Worm (Caenorhabditis elegans): ENCODE measurements around the gene oac-40.

DNA sequence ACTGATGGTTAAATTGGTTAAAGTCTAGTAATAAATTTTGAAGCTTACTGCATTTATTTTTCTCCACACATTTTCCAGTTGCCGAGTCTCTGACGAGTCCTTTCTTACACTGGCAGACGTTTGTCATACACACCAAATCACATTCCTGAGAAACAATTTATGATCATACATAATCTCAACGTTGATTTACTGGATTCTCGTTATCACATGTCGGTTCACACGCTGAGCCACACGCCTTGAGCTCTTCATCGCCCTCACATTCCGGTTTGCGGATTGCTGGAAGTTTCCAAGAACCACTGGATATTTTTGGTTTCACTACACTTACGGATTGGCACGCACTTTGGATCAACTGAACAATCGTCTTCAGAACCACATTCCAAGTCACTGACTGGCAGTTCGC is 39.1 kb downstream of the oac-40 start:
- TF ChIP-seq nhr-6 (tag; optimal IDR thresholded peaks at IDR 0.05) (no peak), zag-1 (tag; optimal IDR thresholded peaks at IDR 0.05) (no peak), ztf-11 (tag; optimal IDR thresholded peaks at IDR 0.05) (no peak), ztf-4 (tag; optimal IDR thresholded peaks at IDR 0.05) (no peak), Y55F3AM.14 (GFP tag; optimal IDR thresholded peaks at IDR 0.05) (no peak), R02D3.7 (tag; optimal IDR thresholded peaks at IDR 0.05) (no peak), ama-1 (optimal IDR thresholded peaks at IDR 0.05) (no peak), nhr-77 (tag; optimal IDR thresholded peaks at IDR 0.05) (no peak)
